Worm (Caenorhabditis elegans): ENCODE measurements around the gene K10D11.3.

The K10D11.3 gene

ce11 chrIV:12971994-12972520, 13.9 kb downstream of the K10D11.3 start:
- TF ChIP-seq mec-3 (tag; optimal IDR thresholded peaks at IDR 0.05; ENCODE audit: borderline replicate concordance) (no peak), elt-2 (tag; optimal IDR thresholded peaks at IDR 0.05) (peak; percentile 77)

DNA sequence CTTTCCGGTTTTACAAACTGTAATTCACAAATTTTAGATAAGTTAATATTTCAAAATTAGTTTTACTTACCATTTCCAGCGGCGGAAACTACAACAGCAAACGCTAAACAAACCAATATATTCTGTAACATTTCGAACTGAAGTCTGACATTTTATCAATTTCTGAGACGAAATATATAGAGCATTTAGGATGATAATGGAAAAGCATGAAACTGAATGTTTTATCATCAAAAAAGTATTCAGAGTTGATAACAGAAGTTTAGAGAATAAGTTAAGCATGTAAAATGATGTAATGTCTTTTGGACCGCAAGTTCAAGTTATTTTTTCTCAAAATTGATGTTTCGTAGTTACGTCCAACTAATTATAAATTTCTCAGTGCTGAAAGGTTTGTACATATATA, 16.8 kb downstream of the K10D11.3 start, which contains the start of gene F55G11.2:
Gene F55G11.2 (minus strand): TSS at position 149 of the 400 bp plus-strand sequence.
- no peak for TF ChIP-seq syd-9 (tag; optimal IDR thresholded peaks at IDR 0.05)
- TF ChIP-seq nhr-232 (tag; optimal IDR thresholded peaks at IDR 0.05) = no peak
- TF ChIP-seq unc-55 (GFP tag; optimal IDR thresholded peaks at IDR 0.05) = no peak
- TF ChIP-seq ceh-45 (GFP tag; IDR thresholded peaks at IDR 0.05) = no peak
- no peak for TF ChIP-seq pqm-1 (tag; optimal IDR thresholded peaks at IDR 0.05)
- no peak for TF ChIP-seq ceh-14 (tag; optimal IDR thresholded peaks at IDR 0.05)
- TF ChIP-seq ceh-24 (tag; optimal IDR thresholded peaks at IDR 0.05) = no peak

- no peak for TF ChIP-seq ceh-24 (tag; optimal IDR thresholded peaks at IDR 0.05)
- no peak for TF ChIP-seq Y22D7AL.16 (tag; optimal IDR thresholded peaks at IDR 0.05)
- TF ChIP-seq unc-86 (tag; optimal IDR thresholded peaks at IDR 0.05) = no peak
- no peak for TF ChIP-seq pqm-1 (tag; optimal IDR thresholded peaks at IDR 0.05)
- no peak for TF ChIP-seq pha-2 (tag; optimal IDR thresholded peaks at IDR 0.05)
- TF ChIP-seq fax-1 (tag; optimal IDR thresholded peaks at IDR 0.05) = no peak
- no peak for TF ChIP-seq ama-1 (optimal IDR thresholded peaks at IDR 0.05)
- no peak for TF ChIP-seq hlh-30 (tag; optimal IDR thresholded peaks at IDR 0.05; ENCODE audit: insufficient read depth)
- TF ChIP-seq ztf-16 (tag; optimal IDR thresholded peaks at IDR 0.05) = no peak
- TF ChIP-seq ceh-14 (tag; optimal IDR thresholded peaks at IDR 0.05) = no peak
- TF ChIP-seq tbx-2 (tag; optimal IDR thresholded peaks at IDR 0.05) = no peak
- no peak for TF ChIP-seq ets-4 (tag; optimal IDR thresholded peaks at IDR 0.05)
- no peak for TF ChIP-seq ahr-1 (tag; optimal IDR thresholded peaks at IDR 0.05)
Measured at ce11 chrIV:12967303-12967702, 18.6 kb downstream of the K10D11.3 start.

ce11 chrIV:12965074-12965473, 20.9 kb downstream of the K10D11.3 start, which contains the start of gene dod-22:
Gene dod-22 (plus strand): TSS chrIV:12965374.
- TF ChIP-seq tbx-2 (tag; optimal IDR thresholded peaks at IDR 0.05) (no peak), hlh-15 (tag; optimal IDR thresholded peaks at IDR 0.05) (no peak), lim-6 (tag; optimal IDR thresholded peaks at IDR 0.05) (no peak), F13H6.1 (tag; optimal IDR thresholded peaks at IDR 0.05) (no peak), hlh-30 (tag; optimal IDR thresholded peaks at IDR 0.05; ENCODE audit: insufficient read depth) (no peak), ceh-34 (tag; optimal IDR thresholded peaks at IDR 0.05) (no peak), sox-4 (tag; optimal IDR thresholded peaks at IDR 0.05) (no peak), fax-1 (tag; optimal IDR thresholded peaks at IDR 0.05) (no peak), pros-1 (tag; optimal IDR thresholded peaks at IDR 0.05) (no peak), K02D7.2 (tag; optimal IDR thresholded peaks at IDR 0.05) (no peak), dve-1 (tag; optimal IDR thresholded peaks at IDR 0.05) (no peak)

- TF ChIP-seq tbx-2 (tag; optimal IDR thresholded peaks at IDR 0.05) (no peak), dve-1 (tag; optimal IDR thresholded peaks at IDR 0.05) (no peak), ceh-14 (tag; optimal IDR thresholded peaks at IDR 0.05) (no peak), ceh-31 (tag; optimal IDR thresholded peaks at IDR 0.05) (no peak), hlh-30 (tag; optimal IDR thresholded peaks at IDR 0.05; ENCODE audit: insufficient read depth) (no peak), ceh-6 (GFP tag; optimal IDR thresholded peaks at IDR 0.05) (no peak), pros-1 (tag; optimal IDR thresholded peaks at IDR 0.05) (no peak), nhr-11 (tag; optimal IDR thresholded peaks at IDR 0.05) (no peak), ceh-45 (GFP tag; IDR thresholded peaks at IDR 0.05) (no peak), ceh-9 (tag; optimal IDR thresholded peaks at IDR 0.05) (no peak), dmd-4 (tag; optimal IDR thresholded peaks at IDR 0.05; ENCODE audit: borderline replicate concordance) (no peak), ceh-30 (tag; optimal IDR thresholded peaks at IDR 0.05) (no peak), ref-2 (tag; optimal IDR thresholded peaks at IDR 0.05) (no peak), ceh-48 (tag; optimal IDR thresholded peaks at IDR 0.05) (no peak), ets-4 (tag; optimal IDR thresholded peaks at IDR 0.05) (no peak), npax-4 (tag; optimal IDR thresholded peaks at IDR 0.05) (no peak), hlh-13 (GFP tag; optimal IDR thresholded peaks at IDR 0.05) (no peak)
Measured at ce11 chrIV:12964648-12965047, 21.3 kb downstream of the K10D11.3 start.
